Worm (Caenorhabditis elegans): ENCODE measurements around the gene rpl-2.

DNA sequence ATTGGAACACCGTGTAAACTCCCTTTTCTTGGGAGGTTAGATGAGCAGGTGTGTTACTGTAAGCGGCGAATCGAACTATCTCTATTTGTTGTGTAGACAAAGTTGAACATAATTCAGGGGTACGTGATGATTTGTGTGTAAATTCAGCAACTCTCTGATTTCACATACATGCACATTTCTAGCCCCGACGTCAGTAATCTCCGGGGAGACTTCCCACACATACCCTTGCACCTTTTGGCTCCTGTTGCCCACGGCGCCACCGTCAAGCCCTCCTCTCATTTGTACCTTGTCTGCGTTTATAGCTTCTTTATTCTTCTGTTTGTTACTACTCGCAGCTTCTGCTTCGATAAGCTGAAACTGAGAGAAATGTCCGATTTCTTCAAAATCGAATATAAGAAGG, 39.4 kb downstream of the rpl-2 start, which contains the start of gene Y38H6C.25:
- TF ChIP-seq nhr-90 (tag; optimal IDR thresholded peaks at IDR 0.05) (no peak), F52B5.7 (tag; optimal IDR thresholded peaks at IDR 0.05) (no peak), ets-4 (GFP tag; optimal IDR thresholded peaks at IDR 0.05) (no peak), him-1 (tag; optimal IDR thresholded peaks at IDR 0.05) (no peak), hlh-12 (tag; optimal IDR thresholded peaks at IDR 0.05) (no peak), bed-2 (GFP tag; IDR thresholded peaks at IDR 0.05) (no peak), unc-130 (GFP tag; optimal IDR thresholded peaks at IDR 0.05) (no peak), aptf-2 (GFP tag; conservative IDR thresholded peaks at IDR 0.05) (no peak), B0336.3 (GFP tag; IDR thresholded peaks at IDR 0.05) (no peak), Y95B8A.8 (GFP tag; IDR thresholded peaks at IDR 0.05) (no peak), T07F8.4 (tag; optimal IDR thresholded peaks at IDR 0.05) (no peak), lir-1 (GFP tag; conservative IDR thresholded peaks at IDR 0.05) (no peak), pha-4 (tag; optimal IDR thresholded peaks at IDR 0.05) (no peak)
